Fruit fly (Drosophila melanogaster): ENCODE measurements around the gene sloth2.

sloth2 gene

DNA sequence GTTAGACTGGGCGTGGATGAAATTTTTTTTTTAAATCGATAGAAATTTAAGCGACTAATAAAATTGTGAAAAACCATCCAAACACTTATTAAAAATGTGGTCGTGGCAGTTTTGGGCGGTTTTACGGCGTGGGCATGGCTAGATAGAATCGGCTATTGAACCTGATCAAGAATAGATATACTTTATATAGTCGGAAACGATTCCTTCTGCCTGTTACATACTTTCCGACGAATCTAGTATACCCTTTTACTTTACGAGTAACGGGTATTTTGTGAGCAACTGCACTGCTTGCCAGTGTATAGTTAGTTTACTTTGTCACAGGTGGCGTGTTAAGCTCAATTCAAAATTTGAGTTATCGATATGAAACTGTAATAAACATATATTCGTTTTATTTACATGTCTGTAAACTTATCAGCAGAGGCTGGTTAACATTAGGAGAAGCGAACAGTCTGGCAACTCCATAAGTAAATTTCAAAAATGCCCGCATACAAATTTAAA, 3.8 kb downstream of the sloth2 start (continued):
- TF ChIP-seq acj6 (GFP tag; optimal IDR thresholded peaks at IDR 0.05) (peak; percentile 43), CG4318 (GFP tag; optimal IDR thresholded peaks at IDR 0.05) (no peak), Hr38 (GFP tag; optimal IDR thresholded peaks at IDR 0.05) (no peak), CG11902 (GFP tag; optimal IDR thresholded peaks at IDR 0.05) (no peak), Eip75B (GFP tag; optimal IDR thresholded peaks at IDR 0.05) (peak; percentile 71), CG8119 (GFP tag; IDR thresholded peaks at IDR 0.05) (peak; percentile 54; the same call in 1 of the 3 replicates), CG11762 (GFP tag; optimal IDR thresholded peaks at IDR 0.05; ENCODE audit: insufficient read depth) (peak; percentile 20), CG31627 (GFP tag; optimal IDR thresholded peaks at IDR 0.05) (peak; percentile 37), CG11294 (GFP tag; IDR thresholded peaks at IDR 0.05) (no peak), dsx (GFP tag; optimal IDR thresholded peaks at IDR 0.05; ENCODE audit: poor library complexity, severe bottlenecking) (peak; percentile 27), esn (GFP tag; optimal IDR thresholded peaks at IDR 0.05) (peak; percentile 49), svp (GFP tag) (peak; percentile 85), CG6808 (GFP tag; optimal IDR thresholded peaks at IDR 0.05) (peak; percentile 23), net (GFP tag; optimal IDR thresholded peaks at IDR 0.05) (no peak), Lpt (GFP tag; optimal IDR thresholded peaks at IDR 0.05) (no peak), CG6854 (GFP tag; optimal IDR thresholded peaks at IDR 0.05) (no peak), CG6163 (GFP tag; IDR thresholded peaks at IDR 0.05) (peak; percentile 58; the same call in 2 of the 3 replicates), CG7368 (GFP tag; optimal IDR thresholded peaks at IDR 0.05) (no peak), Hr39 (GFP tag; optimal IDR thresholded peaks at IDR 0.05) (peak; percentile 16)

DNA sequence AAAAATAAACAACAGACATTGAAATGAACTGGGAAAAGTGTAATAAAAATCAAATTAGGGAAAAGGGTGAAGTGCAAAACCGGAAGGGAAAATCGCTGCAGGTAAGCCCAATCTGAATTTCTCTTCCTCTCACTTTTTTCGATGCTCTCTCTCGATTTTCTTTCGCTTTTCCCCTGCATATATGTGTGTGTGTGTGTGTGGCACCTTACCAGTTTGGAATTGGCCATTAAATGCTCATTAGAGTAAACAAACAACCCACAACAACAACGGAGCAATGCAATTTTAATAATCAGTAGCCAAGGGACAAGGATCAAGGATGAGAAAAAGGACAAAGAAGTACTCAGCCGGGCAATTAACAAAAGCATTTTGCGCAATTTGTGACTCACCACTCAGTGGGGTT, 23.7 kb downstream of the sloth2 start:
- TF ChIP-seq Hr38 (GFP tag; optimal IDR thresholded peaks at IDR 0.05) (no peak), CG3919 (GFP tag; optimal IDR thresholded peaks at IDR 0.05) (no peak), Sox14 (GFP tag; optimal IDR thresholded peaks at IDR 0.05) (no peak)

DNA sequence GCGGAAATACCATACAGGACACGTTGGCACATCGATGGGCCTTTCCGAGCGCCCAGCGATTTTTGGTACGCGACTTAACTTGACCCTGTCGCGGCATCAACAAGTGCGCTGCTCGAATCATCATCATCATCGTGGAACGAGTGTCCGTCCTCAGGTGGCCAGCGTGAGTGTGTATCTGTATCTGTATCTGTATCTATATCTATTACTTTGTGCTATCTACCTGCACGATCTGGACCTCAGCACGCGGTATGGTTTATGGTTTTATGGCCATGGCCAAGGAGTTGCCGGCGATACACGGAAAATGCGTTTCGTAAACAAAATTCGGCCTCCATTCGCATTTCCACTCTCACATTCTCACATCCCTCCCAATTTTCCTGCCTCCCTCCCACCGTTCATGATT, 25.9 kb downstream of the sloth2 start:
- TF ChIP-seq ss (GFP tag; optimal IDR thresholded peaks at IDR 0.05) (no peak), achi (GFP tag; optimal IDR thresholded peaks at IDR 0.05) (no peak), Sox102F (GFP tag; optimal IDR thresholded peaks at IDR 0.05) (no peak), CG31627 (GFP tag; optimal IDR thresholded peaks at IDR 0.05) (no peak), Eip93F (GFP tag; optimal IDR thresholded peaks at IDR 0.05) (no peak), dsx (GFP tag; optimal IDR thresholded peaks at IDR 0.05; ENCODE audit: poor library complexity, severe bottlenecking) (no peak), CG3919 (GFP tag; optimal IDR thresholded peaks at IDR 0.05) (no peak), esn (GFP tag; optimal IDR thresholded peaks at IDR 0.05) (no peak), svp (GFP tag) (no peak), vri (GFP tag; optimal IDR thresholded peaks at IDR 0.05) (no peak), CG8632 (GFP tag; optimal IDR thresholded peaks at IDR 0.05) (no peak), salr (GFP tag; optimal IDR thresholded peaks at IDR 0.05) (no peak), CG8119 (GFP tag; IDR thresholded peaks at IDR 0.05) (no peak), CG34406 (GFP tag; optimal IDR thresholded peaks at IDR 0.05) (no peak)

DNA sequence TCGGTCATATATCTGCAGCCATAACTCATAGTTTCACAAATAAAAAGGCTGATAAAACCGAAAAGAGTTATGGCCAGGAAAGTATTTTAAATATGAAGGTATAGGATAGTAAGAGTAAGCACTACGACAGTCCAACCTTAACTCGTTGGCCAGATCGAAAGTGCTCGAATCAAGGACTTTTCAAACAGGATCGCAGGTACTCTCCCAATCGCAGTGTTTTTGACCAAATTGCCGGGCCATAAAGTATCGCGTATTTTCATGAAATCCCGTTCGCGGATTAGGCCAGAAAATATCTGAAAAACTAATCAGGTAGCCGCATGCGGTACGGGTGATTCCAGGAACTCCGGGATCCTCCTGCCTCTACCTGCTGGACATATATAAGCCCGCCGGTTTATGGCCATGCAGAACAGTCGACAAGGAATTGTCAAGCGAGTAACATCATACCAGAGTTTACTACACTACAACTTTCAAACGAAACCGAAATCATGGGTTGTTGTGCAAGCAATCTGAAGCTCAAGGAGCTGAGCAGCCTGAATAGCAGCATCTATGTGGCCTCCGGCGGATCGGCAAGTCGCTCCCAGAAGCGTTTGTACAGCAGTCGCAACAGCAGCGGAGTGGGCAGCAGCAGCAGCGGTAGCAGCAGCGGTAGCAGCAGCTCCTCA, 29.2 kb downstream of the sloth2 start, which contains the start of gene CG14427:
Gene CG14427, plus strand, starts transcription at position 399 of the 662 bp plus-strand sequence.
- no peak for TF ChIP-seq CG11762 (GFP tag; optimal IDR thresholded peaks at IDR 0.05; ENCODE audit: insufficient read depth)
- TF ChIP-seq CG34406 (GFP tag; optimal IDR thresholded peaks at IDR 0.05): no peak
- no peak for TF ChIP-seq topi (GFP tag; optimal IDR thresholded peaks at IDR 0.05)
- TF ChIP-seq cyc (GFP tag; optimal IDR thresholded peaks at IDR 0.05): no peak
- no peak for TF ChIP-seq Eip93F (GFP tag; optimal IDR thresholded peaks at IDR 0.05)
- no peak for TF ChIP-seq CG9139 (GFP tag; optimal IDR thresholded peaks at IDR 0.05)
- no peak for TF ChIP-seq Ets21C (GFP tag; optimal IDR thresholded peaks at IDR 0.05)
- TF ChIP-seq esn (GFP tag; optimal IDR thresholded peaks at IDR 0.05): no peak
- no peak for TF ChIP-seq CG4318 (GFP tag; optimal IDR thresholded peaks at IDR 0.05)
- TF ChIP-seq CG6276 (GFP tag; optimal IDR thresholded peaks at IDR 0.05): no peak
